Fruit fly (Drosophila melanogaster) S2 (cell line): Measurements from ENCODE around the gene ymp.

Source experiments
- CG8478 ChIP-seq: fragments of >200 bp; optimal IDR thresholded peaks from 2 replicates; lab custom pipeline; 2018
- CTCF ChIP-seq, 2 experiments: fragments of >200 bp; optimal IDR thresholded peaks; 2 replicates each; lab custom pipeline; 2018

DNA sequence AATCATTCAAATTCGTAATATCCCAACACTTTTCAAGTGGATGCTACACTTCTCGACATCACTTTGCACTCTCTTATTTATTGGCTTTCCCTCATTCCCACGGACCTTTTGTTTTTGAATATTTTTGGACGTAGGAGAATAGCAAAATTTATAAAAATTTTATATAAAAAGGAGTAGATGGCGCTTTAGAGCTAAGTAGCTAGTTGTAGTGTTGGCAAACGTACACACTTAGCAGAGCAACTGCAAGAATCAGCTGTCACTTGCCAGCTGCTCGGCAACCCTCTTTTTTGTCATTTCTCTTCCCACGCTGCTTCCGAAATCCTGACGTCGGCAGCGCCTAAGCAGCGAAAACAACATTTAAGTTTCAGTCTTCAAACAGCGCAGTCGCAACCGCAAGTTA, 14.8 kb downstream of the ymp start:
- no peak for TF ChIP-seq CG8478 (lab: Kevin White, UChicago)
- peak; percentile 73 to 88 for TF ChIP-seq CTCF (optimal IDR thresholded peaks at IDR 0.05; lab: Kevin White, UChicago)
